Fruit fly (Drosophila melanogaster) whole organism, embryonic: ENCODE measurements around the gene Tsp29Fa.

ENCODE experiments used
- Adf1 ChIP-seq: fragments of 200-800 bp; sonication (Bioruptor generic); IDR thresholded peaks from 2 replicates; pipeline ENCODE4 v1.3.6; 2022; ENCODE audit warnings: missing biosample characterization, missing genetic modification characterization
- B-H1 ChIP-seq: fragments of 200-800 bp; sonication (Bioruptor generic); IDR thresholded peaks from 3 replicates; pipeline ENCODE4 v1.3.6; 2022; ENCODE audit warnings: missing biosample characterization, missing genetic modification characterization
- B-H2 ChIP-seq: fragments of 200-800 bp; sonication (Bioruptor generic); optimal IDR thresholded peaks from 2 replicates; lab custom pipeline; 2018; ENCODE audit warnings: missing biosample characterization, mild to moderate bottlenecking, missing genetic modification characterization
- BEAF-32 ChIP-seq: fragments of 200-800 bp; sonication (Bioruptor generic); optimal IDR thresholded peaks from 3 replicates; lab custom pipeline; 2017; ENCODE audit warnings: missing biosample characterization, missing genetic modification characterization, mild to moderate bottlenecking, moderate library complexity, missing genetic modification reagents
- CG10209 ChIP-seq: fragments of 200-800 bp; sonication (Bioruptor generic); optimal IDR thresholded peaks from 3 replicates; lab custom pipeline; 2017; ENCODE audit warnings: missing biosample characterization, mild to moderate bottlenecking, missing genetic modification characterization, missing genetic modification reagents
- CG11695 ChIP-seq: fragments of 200-800 bp; sonication (Bioruptor generic); IDR thresholded peaks from 3 replicates; pipeline ENCODE4 v1.3.6; 2022; ENCODE audit warnings: missing biosample characterization, missing genetic modification characterization
- CG12744 ChIP-seq: fragments of 200-800 bp; sonication (Bioruptor generic); optimal IDR thresholded peaks from 2 replicates; lab custom pipeline; 2016; ENCODE audit warnings: missing biosample characterization, missing genetic modification characterization
- CG15479 ChIP-seq: fragments of 200-800 bp; sonication (Bioruptor generic); optimal IDR thresholded peaks from 3 replicates; lab custom pipeline; 2019; ENCODE audit warnings: missing biosample characterization, mild to moderate bottlenecking, missing genetic modification characterization, moderate library complexity
- CG17361 ChIP-seq: fragments of 200-800 bp; sonication (Bioruptor generic); IDR thresholded peaks from 3 replicates; pipeline ENCODE4 v1.3.6; 2022; ENCODE audit warnings: missing biosample characterization, missing genetic modification characterization
- CG2199 ChIP-seq: fragments of 200-800 bp; sonication (Bioruptor generic); IDR thresholded peaks from 3 replicates; pipeline ENCODE4 v1.3.6; 2022; ENCODE audit warnings: missing biosample characterization, missing genetic modification characterization
- CG3407 ChIP-seq: fragments of 200-800 bp; sonication (Bioruptor generic); optimal IDR thresholded peaks from 2 replicates; lab custom pipeline; 2018; ENCODE audit warnings: missing biosample characterization, mild to moderate bottlenecking, missing genetic modification characterization
- CG34422 ChIP-seq: fragments of 200-800 bp; sonication (Bioruptor generic); IDR thresholded peaks from 3 replicates; pipeline ENCODE4 v1.3.6; 2022; ENCODE audit warnings: missing biosample characterization, missing genetic modification characterization
- CG4707 ChIP-seq: fragments of 200-800 bp; sonication (Bioruptor generic); optimal IDR thresholded peaks from 2 replicates; lab custom pipeline; 2018; ENCODE audit warnings: missing biosample characterization, mild to moderate bottlenecking, missing genetic modification characterization, moderate library complexity
- CG9609 ChIP-seq: fragments of 200-800 bp; sonication (Bioruptor generic); optimal IDR thresholded peaks from 3 replicates; lab custom pipeline; 2016; ENCODE audit warnings: missing biosample characterization, missing genetic modification characterization
- Dfd ChIP-seq, 2 experiments: fragments of >200 bp; optimal IDR thresholded peaks; 2 replicates each; lab custom pipeline; 2017; ENCODE audit warnings: missing biosample characterization in 2 of 2, missing genetic modification characterization in 2 of 2
- Dll ChIP-seq: fragments of 200-800 bp; sonication (Bioruptor generic); IDR thresholded peaks from 4 replicates; pipeline ENCODE4 v1.3.6; 2022; ENCODE audit warnings: missing biosample characterization, missing genetic modification characterization; ENCODE audit not compliant: partially characterized antibody
- Fer2 ChIP-seq: fragments of 200-800 bp; sonication (Bioruptor generic); optimal IDR thresholded peaks from 2 replicates; lab custom pipeline; 2018; ENCODE audit warnings: missing biosample characterization, mild to moderate bottlenecking, missing genetic modification characterization, moderate library complexity
- HLH4C ChIP-seq: fragments of 200-800 bp; sonication (Bioruptor generic); IDR thresholded peaks from 3 replicates; pipeline ENCODE4 v1.3.6; 2022; ENCODE audit warnings: missing biosample characterization, missing genetic modification characterization; ENCODE audit not compliant: partially characterized antibody
- Jarid2 ChIP-seq: fragments of 200-800 bp; sonication (Bioruptor generic); optimal IDR thresholded peaks from 3 replicates; lab custom pipeline; 2017; ENCODE audit warnings: mild to moderate bottlenecking, missing biosample characterization, missing genetic modification reagents, missing genetic modification characterization
- NC2β ChIP-seq: fragments of 200-800 bp; sonication (Bioruptor generic); optimal IDR thresholded peaks from 2 replicates; lab custom pipeline; 2016; ENCODE audit warnings: missing biosample characterization, missing genetic modification characterization
- Oli ChIP-seq: fragments of 200-800 bp; sonication (Bioruptor generic); optimal IDR thresholded peaks from 2 replicates; lab custom pipeline; 2018; ENCODE audit warnings: missing biosample characterization, mild to moderate bottlenecking, missing genetic modification characterization, moderate library complexity
- Ptx1 ChIP-seq: fragments of 200-800 bp; sonication (Bioruptor generic); IDR thresholded peaks from 2 replicates; pipeline ENCODE4 v1.3.6; 2022; ENCODE audit warnings: missing biosample characterization, missing genetic modification characterization
- Sox100B ChIP-seq: fragments of 200-800 bp; sonication (Bioruptor generic); optimal IDR thresholded peaks from 3 replicates; lab custom pipeline; 2018; ENCODE audit warnings: missing biosample characterization, mild to moderate bottlenecking, missing genetic modification characterization
- Sox102F ChIP-seq: fragments of 200-800 bp; sonication (Bioruptor generic); optimal IDR thresholded peaks from 2 replicates; lab custom pipeline; 2018; ENCODE audit warnings: missing biosample characterization, mild to moderate bottlenecking, missing genetic modification characterization, moderate library complexity
- Usf ChIP-seq: fragments of 200-800 bp; sonication (Bioruptor generic); optimal IDR thresholded peaks from 2 replicates; lab custom pipeline; 2017; ENCODE audit warnings: missing genotype, missing biosample characterization, missing genetic modification characterization
- amos ChIP-seq: fragments of 200-800 bp; sonication (Bioruptor generic); IDR thresholded peaks from 2 replicates; pipeline ENCODE4 v1.3.6; 2022; ENCODE audit warnings: missing biosample characterization, missing genetic modification characterization; ENCODE audit not compliant: partially characterized antibody
- az2 ChIP-seq: fragments of 200-800 bp; sonication (Bioruptor generic); optimal IDR thresholded peaks from 3 replicates; lab custom pipeline; 2016; ENCODE audit warnings: missing biosample characterization, missing genetic modification characterization
- chn ChIP-seq: fragments of 200-800 bp; sonication (Bioruptor generic); optimal IDR thresholded peaks from 2 replicates; lab custom pipeline; 2016; ENCODE audit warnings: missing biosample characterization, missing genetic modification characterization
- da ChIP-seq: fragments of 200-800 bp; sonication (Bioruptor generic); optimal IDR thresholded peaks from 2 replicates; lab custom pipeline; 2016; ENCODE audit warnings: missing biosample characterization, missing genetic modification characterization
- dimm ChIP-seq: fragments of 200-800 bp; sonication (Bioruptor generic); IDR thresholded peaks from 2 replicates; pipeline ENCODE4 v1.3.6; 2022; ENCODE audit warnings: missing biosample characterization, missing genetic modification characterization
- fd64A ChIP-seq: fragments of 200-800 bp; sonication (Bioruptor generic); optimal IDR thresholded peaks from 3 replicates; lab custom pipeline; 2018; ENCODE audit warnings: missing biosample characterization, mild to moderate bottlenecking, missing genetic modification characterization
- ftz-f1 ChIP-seq: fragments of 200-800 bp; sonication (Bioruptor generic); optimal IDR thresholded peaks from 2 replicates; lab custom pipeline; 2016; ENCODE audit warnings: missing biosample characterization, missing genetic modification characterization
- gsb-n ChIP-seq: fragments of 200-800 bp; sonication (Bioruptor generic); optimal IDR thresholded peaks from 3 replicates; lab custom pipeline; 2018; ENCODE audit warnings: missing biosample characterization, mild to moderate bottlenecking, missing genetic modification characterization
- h ChIP-seq: fragments of >200 bp; optimal IDR thresholded peaks from 2 replicates; lab custom pipeline; 2017
- hb ChIP-seq: fragments of 200-800 bp; sonication (Bioruptor generic); IDR thresholded peaks from 3 replicates; pipeline ENCODE4 v1.3.6; 2022; ENCODE audit warnings: missing biosample characterization, missing genetic modification characterization; ENCODE audit not compliant: partially characterized antibody
- insv ChIP-seq, 2 experiments: fragments of 200-800 bp; sonication (Bioruptor generic); optimal IDR thresholded peaks; 3 replicates each; lab custom pipeline; 2016 to 2018; ENCODE audit warnings: missing biosample characterization in 2 of 2, missing genetic modification characterization in 2 of 2
- inv ChIP-seq: fragments of 200-800 bp; sonication (Bioruptor generic); IDR thresholded peaks from 2 replicates; pipeline ENCODE4 v1.3.6; 2022; ENCODE audit warnings: missing biosample characterization, missing genetic modification characterization; ENCODE audit not compliant: partially characterized antibody
- jing ChIP-seq: fragments of 200-800 bp; sonication (Bioruptor generic); optimal IDR thresholded peaks from 2 replicates; lab custom pipeline; 2018; ENCODE audit warnings: missing biosample characterization, mild to moderate bottlenecking, missing genetic modification characterization
- kni ChIP-seq: fragments of 200-800 bp; sonication (Bioruptor generic); optimal IDR thresholded peaks from 3 replicates; lab custom pipeline; 2017; ENCODE audit warnings: mild to moderate bottlenecking, missing biosample characterization, missing genetic modification reagents, missing genetic modification characterization
- mirr ChIP-seq: fragments of 200-800 bp; sonication (Bioruptor generic); optimal IDR thresholded peaks from 3 replicates; lab custom pipeline; 2018; ENCODE audit warnings: missing biosample characterization, mild to moderate bottlenecking, missing genetic modification characterization
- nerfin-1 ChIP-seq: fragments of 200-800 bp; sonication (Bioruptor generic); optimal IDR thresholded peaks from 3 replicates; lab custom pipeline; 2019; ENCODE audit warnings: missing biosample characterization, mild to moderate bottlenecking, missing genetic modification characterization, moderate library complexity
- odd ChIP-seq: fragments of 200-800 bp; sonication (Bioruptor generic); optimal IDR thresholded peaks from 2 replicates; lab custom pipeline; 2017; ENCODE audit warnings: missing biosample characterization, mild to moderate bottlenecking, missing genetic modification characterization
- pros ChIP-seq: fragments of 200-800 bp; sonication (Bioruptor generic); optimal IDR thresholded peaks from 3 replicates; lab custom pipeline; 2019; ENCODE audit warnings: missing biosample characterization, mild to moderate bottlenecking, missing genetic modification characterization, moderate library complexity
- row ChIP-seq: fragments of 200-800 bp; sonication (Bioruptor generic); IDR thresholded peaks from 3 replicates; pipeline ENCODE4 v1.3.6; 2022; ENCODE audit warnings: missing biosample characterization, missing genetic modification characterization
- run ChIP-seq: fragments of 200-800 bp; sonication (Bioruptor generic); optimal IDR thresholded peaks from 3 replicates; lab custom pipeline; 2018; ENCODE audit warnings: missing biosample characterization, mild to moderate bottlenecking, missing genetic modification characterization
- slp2 ChIP-seq: fragments of 200-800 bp; sonication (Bioruptor generic); optimal IDR thresholded peaks from 2 replicates; lab custom pipeline; 2016; ENCODE audit warnings: missing biosample characterization, missing genetic modification characterization
- sob ChIP-seq: fragments of 200-800 bp; sonication (Bioruptor generic); IDR thresholded peaks from 2 replicates; pipeline ENCODE4 v1.3.6; 2022; ENCODE audit warnings: missing biosample characterization, missing genetic modification characterization
- tio ChIP-seq: fragments of 200-800 bp; sonication (Bioruptor generic); optimal IDR thresholded peaks from 2 replicates; lab custom pipeline; 2017; ENCODE audit warnings: missing biosample characterization, missing genetic modification characterization, inconsistent platforms
- tup ChIP-seq: fragments of 200-800 bp; sonication (Bioruptor generic); optimal IDR thresholded peaks from 2 replicates; lab custom pipeline; 2016; ENCODE audit warnings: missing biosample characterization, mild to moderate bottlenecking, missing genetic modification characterization, moderate library complexity
- vfl ChIP-seq: fragments of 200-800 bp; sonication (Bioruptor generic); optimal IDR thresholded peaks from 2 replicates; lab custom pipeline; 2016; ENCODE audit warnings: missing biosample characterization, missing genetic modification characterization

The Tsp29Fa gene

DNA sequence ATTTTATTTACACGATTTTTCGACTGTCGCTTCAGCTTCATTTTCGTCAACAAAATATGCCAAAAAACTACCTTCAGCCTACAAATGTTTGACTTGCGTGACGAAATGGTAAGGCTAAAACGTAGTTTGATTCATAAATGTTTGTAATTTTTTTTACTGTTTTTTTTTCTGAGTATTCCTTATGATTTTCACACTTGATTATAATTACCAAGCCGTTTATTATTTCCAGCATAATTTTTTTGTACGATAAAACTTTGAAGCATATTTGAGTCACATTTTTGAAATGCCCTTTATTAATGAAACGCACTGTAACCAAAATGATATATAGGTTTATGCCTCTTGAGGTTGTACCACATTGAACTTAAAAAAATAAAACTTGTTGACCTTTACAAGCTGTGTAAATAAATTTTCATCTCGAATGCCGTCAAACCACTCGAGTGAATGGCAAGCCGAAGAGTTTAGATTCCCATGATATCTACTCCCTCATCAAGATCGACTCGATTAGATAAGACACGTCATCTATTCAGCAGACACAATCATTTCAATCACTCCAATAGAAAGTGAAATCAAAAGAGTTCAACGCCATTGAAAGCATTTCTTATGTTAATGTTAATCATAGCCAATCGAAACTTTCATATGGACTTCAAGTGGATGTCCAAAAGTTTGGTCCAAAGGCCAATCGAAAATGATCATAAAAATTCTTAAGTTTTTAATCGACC is 49.0 kb downstream of the Tsp29Fa start (continued):
- peak; percentile 73 for TF ChIP-seq row
- no peak for TF ChIP-seq hb (GFP tag; lab: Robert Waterston, UW)
- TF ChIP-seq Dll (GFP tag; lab: Robert Waterston, UW): no peak
- peak; percentile 69 for TF ChIP-seq Sox102F (GFP tag; lab: Kevin White, UChicago)
- no peak for TF ChIP-seq mirr
- TF ChIP-seq NC2β (GFP tag; lab: Kevin White, UChicago): no peak
- peak; percentile 59 for TF ChIP-seq CG10209 (GFP tag; lab: Kevin White, UChicago)
- TF ChIP-seq B-H2 (GFP tag; lab: Kevin White, UChicago): no peak
- TF ChIP-seq Fer2: no peak
- TF ChIP-seq CG17361: peak; percentile 63; the same call in 2 of the 3 replicates
- TF ChIP-seq vfl: no peak
- no peak for TF ChIP-seq kni (GFP tag; lab: Kevin White, UChicago)
- TF ChIP-seq da (GFP tag; lab: Kevin White, UChicago): no peak
- TF ChIP-seq sob (GFP tag; lab: Robert Waterston, UW): peak; percentile 47; the same call in 1 of the 2 replicates
- TF ChIP-seq CG4707 (GFP tag; lab: Kevin White, UChicago): no peak
- no peak for TF ChIP-seq Adf1 (GFP tag; lab: Robert Waterston, UW)
- TF ChIP-seq az2 (GFP tag; lab: Kevin White, UChicago): peak; percentile 31
- TF ChIP-seq amos (GFP tag; lab: Robert Waterston, UW): no peak
- peak; percentile 53 for TF ChIP-seq odd (GFP tag; lab: Kevin White, UChicago)
- TF ChIP-seq insv (GFP tag; optimal IDR thresholded peaks at IDR 0.05; lab: Kevin White, UChicago): no peak
- no peak for TF ChIP-seq CG15479 (GFP tag; lab: Kevin White, UChicago)
- peak; percentile 23 for TF ChIP-seq CG12744 (GFP tag; lab: Kevin White, UChicago)
- no peak for TF ChIP-seq tup (GFP tag; lab: Kevin White, UChicago)
- TF ChIP-seq B-H1 (GFP tag; lab: Robert Waterston, UW): 0 out of 3 replicates have a peak, but pooled peaks have one; percentile 24
- TF ChIP-seq slp2 (GFP tag; lab: Kevin White, UChicago): peak; percentile 29
- TF ChIP-seq pros (GFP tag; lab: Kevin White, UChicago): no peak
- peak; percentile 53 for TF ChIP-seq Sox100B
- no peak for TF ChIP-seq Usf (GFP tag; lab: Kevin White, UChicago)
- no peak for TF ChIP-seq HLH4C (GFP tag; lab: Robert Waterston, UW)
- no peak for TF ChIP-seq jing (GFP tag; lab: Kevin White, UChicago)
- peak; percentile 59 for TF ChIP-seq run
- TF ChIP-seq Jarid2: no peak
- TF ChIP-seq fd64A (GFP tag; lab: Kevin White, UChicago): no peak
- peak; percentile 24 for TF ChIP-seq nerfin-1 (tag; lab: Kevin White, UChicago)
- TF ChIP-seq CG9609 (GFP tag; lab: Kevin White, UChicago): no peak
- TF ChIP-seq ftz-f1 (GFP tag; lab: Kevin White, UChicago): no peak
- no peak for TF ChIP-seq chn (GFP tag; lab: Kevin White, UChicago)
- TF ChIP-seq tio (GFP tag; lab: Kevin White, UChicago): peak; percentile 26
- TF ChIP-seq Dfd (GFP tag; optimal IDR thresholded peaks at IDR 0.05; lab: Kevin White, UChicago): no peak
- TF ChIP-seq BEAF-32: no peak
- peak; percentile 62 for TF ChIP-seq Oli (tag; lab: Kevin White, UChicago)
- TF ChIP-seq inv (GFP tag; lab: Robert Waterston, UW): no peak
- no peak for TF ChIP-seq dimm (GFP tag; lab: Robert Waterston, UW)
- peak; percentile 94 for TF ChIP-seq CG11695 (GFP tag; lab: Robert Waterston, UW)
- TF ChIP-seq CG2199 (GFP tag; lab: Robert Waterston, UW): no peak
- TF ChIP-seq CG3407 (GFP tag; lab: Kevin White, UChicago): no peak
- no peak for TF ChIP-seq gsb-n (tag; lab: Kevin White, UChicago)
- TF ChIP-seq h (lab: Kevin White, UChicago): no peak
- TF ChIP-seq Ptx1 (GFP tag; lab: Robert Waterston, UW): peak; percentile 62
- TF ChIP-seq CG34422: no peak
